Fruit fly (Drosophila melanogaster) whole organism, embryonic: ENCODE measurements around the gene CG34135.

Source experiments
- Bteb2 ChIP-seq: fragments of 200-800 bp; sonication (Bioruptor generic); optimal IDR thresholded peaks from 2 replicates; lab custom pipeline; 2016; ENCODE audit warnings: missing biosample characterization, missing genetic modification characterization
- CG10979 ChIP-seq: fragments of 200-800 bp; sonication (Bioruptor generic); optimal IDR thresholded peaks from 2 replicates; lab custom pipeline; 2018; ENCODE audit warnings: missing biosample characterization, mild to moderate bottlenecking, missing genetic modification characterization, moderate library complexity
- CG11456 ChIP-seq: fragments of 200-800 bp; sonication (Bioruptor generic); IDR thresholded peaks from 3 replicates; pipeline ENCODE4 v1.3.6; 2022; ENCODE audit warnings: missing biosample characterization, missing genetic modification characterization
- CG11723 ChIP-seq: fragments of 200-800 bp; sonication (Bioruptor generic); optimal IDR thresholded peaks from 2 replicates; lab custom pipeline; 2017; ENCODE audit warnings: missing biosample characterization, mild to moderate bottlenecking, missing genetic modification characterization
- CG12071 ChIP-seq: fragments of 200-800 bp; sonication (Bioruptor generic); optimal IDR thresholded peaks from 3 replicates; lab custom pipeline; 2018; ENCODE audit warnings: missing biosample characterization, mild to moderate bottlenecking, missing genetic modification characterization
- CG12942 ChIP-seq: fragments of 200-800 bp; sonication (Bioruptor generic); optimal IDR thresholded peaks from 3 replicates; lab custom pipeline; 2016; ENCODE audit warnings: missing biosample characterization, missing genetic modification characterization
- CG13424 ChIP-seq: fragments of 200-800 bp; sonication (Bioruptor generic); optimal IDR thresholded peaks from 2 replicates; lab custom pipeline; 2019; ENCODE audit warnings: missing biosample characterization, mild to moderate bottlenecking, missing genetic modification characterization, moderate library complexity
- CG14014 ChIP-seq: fragments of 200-800 bp; sonication (Bioruptor generic); IDR thresholded peaks from 2 replicates; pipeline ENCODE4 v1.3.6; 2022; ENCODE audit warnings: missing biosample characterization, missing genetic modification characterization
- CG14667 ChIP-seq: fragments of 200-800 bp; sonication (Bioruptor generic); IDR thresholded peaks from 2 replicates; pipeline ENCODE4 v1.3.6; 2022; ENCODE audit warnings: missing biosample characterization, missing genetic modification characterization
- CG14710 ChIP-seq: fragments of 200-800 bp; sonication (Bioruptor generic); optimal IDR thresholded peaks from 3 replicates; lab custom pipeline; 2019; ENCODE audit warnings: missing biosample characterization, mild to moderate bottlenecking, missing genetic modification characterization, moderate library complexity
- CG15073 ChIP-seq: fragments of 200-800 bp; sonication (Bioruptor generic); optimal IDR thresholded peaks from 2 replicates; lab custom pipeline; 2016; ENCODE audit warnings: missing biosample characterization, missing genetic modification characterization
- CG18011 ChIP-seq: fragments of 200-800 bp; sonication (Bioruptor generic); optimal IDR thresholded peaks from 2 replicates; lab custom pipeline; 2017; ENCODE audit warnings: missing biosample characterization, missing genetic modification characterization, mild to moderate bottlenecking, moderate library complexity, missing genotype
- CG1832 ChIP-seq: fragments of 200-800 bp; sonication (Bioruptor generic); optimal IDR thresholded peaks from 2 replicates; lab custom pipeline; 2017; ENCODE audit warnings: missing biosample characterization, mild to moderate bottlenecking, missing genetic modification characterization, inconsistent platforms
- CG2712 ChIP-seq: fragments of 200-800 bp; optimal IDR thresholded peaks from 3 replicates; lab custom pipeline; 2019; ENCODE audit warnings: missing biosample characterization, mild to moderate bottlenecking, missing genetic modification characterization, moderate library complexity
- CG2875 ChIP-seq: fragments of 200-800 bp; sonication (Bioruptor generic); optimal IDR thresholded peaks from 2 replicates; lab custom pipeline; 2017; ENCODE audit warnings: missing biosample characterization, mild to moderate bottlenecking, missing genetic modification characterization, missing genetic modification reagents
- CG4282 ChIP-seq: fragments of 200-800 bp; sonication (Bioruptor generic); optimal IDR thresholded peaks from 2 replicates; lab custom pipeline; 2016; ENCODE audit warnings: missing biosample characterization, missing genetic modification characterization
- CG4617 ChIP-seq: fragments of 200-800 bp; sonication (Bioruptor generic); optimal IDR thresholded peaks from 3 replicates; lab custom pipeline; 2016; ENCODE audit warnings: missing biosample characterization, missing genetic modification characterization, borderline replicate concordance
- CG7786 ChIP-seq: fragments of 200-800 bp; sonication (Bioruptor generic); optimal IDR thresholded peaks from 2 replicates; lab custom pipeline; 2016; ENCODE audit warnings: missing biosample characterization, missing genetic modification characterization
- CG9817 ChIP-seq: fragments of 200-800 bp; sonication (Bioruptor generic); optimal IDR thresholded peaks from 2 replicates; lab custom pipeline; 2018; ENCODE audit warnings: missing biosample characterization, mild to moderate bottlenecking, missing genetic modification characterization, moderate library complexity
- CG9876 ChIP-seq: fragments of 200-800 bp; sonication (Bioruptor generic); optimal IDR thresholded peaks from 2 replicates; lab custom pipeline; 2016; ENCODE audit warnings: missing biosample characterization, missing genetic modification characterization
- CG9932 ChIP-seq: fragments of 200-800 bp; sonication (Bioruptor generic); IDR thresholded peaks from 2 replicates; pipeline ENCODE4 v1.3.6; 2022; ENCODE audit warnings: missing biosample characterization, missing genetic modification characterization
- CTCF ChIP-seq: fragments of 200-800 bp; sonication (Bioruptor generic); optimal IDR thresholded peaks from 2 replicates; lab custom pipeline; 2017; ENCODE audit warnings: missing biosample characterization, mild to moderate bottlenecking, missing genetic modification characterization, moderate library complexity
- ERR ChIP-seq: fragments of 200-800 bp; sonication (Bioruptor generic); optimal IDR thresholded peaks from 2 replicates; lab custom pipeline; 2016; ENCODE audit warnings: missing biosample characterization, missing genetic modification characterization
- Hand ChIP-seq: fragments of 200-800 bp; sonication (Bioruptor generic); optimal IDR thresholded peaks from 2 replicates; lab custom pipeline; 2017; ENCODE audit warnings: mild to moderate bottlenecking, missing biosample characterization, missing genetic modification reagents, missing genetic modification characterization
- Hey ChIP-seq: fragments of 200-800 bp; sonication (Bioruptor generic); optimal IDR thresholded peaks from 3 replicates; lab custom pipeline; 2018; ENCODE audit warnings: missing biosample characterization, mild to moderate bottlenecking, missing genetic modification characterization
- Hr3 ChIP-seq: fragments of 200-800 bp; sonication (Bioruptor generic); optimal IDR thresholded peaks from 3 replicates; lab custom pipeline; 2016; ENCODE audit warnings: missing biosample characterization, missing genetic modification characterization
- Med ChIP-seq: fragments of 200-800 bp; sonication (Bioruptor generic); peaks from one replicate; lab custom pipeline; 2016; ENCODE audit warnings: missing biosample characterization, missing genetic modification characterization, mild to moderate bottlenecking, inconsistent platforms, moderate library complexity
- Nf-YB ChIP-seq: fragments of 200-800 bp; sonication (Bioruptor generic); optimal IDR thresholded peaks from 3 replicates; lab custom pipeline; 2019; ENCODE audit warnings: missing biosample characterization, mild to moderate bottlenecking, missing genetic modification characterization, moderate library complexity
- Spps ChIP-seq: fragments of 200-800 bp; sonication (Bioruptor generic); optimal IDR thresholded peaks from 2 replicates; lab custom pipeline; 2018; ENCODE audit warnings: missing biosample characterization, mild to moderate bottlenecking, missing genetic modification characterization
- Sry-β ChIP-seq: fragments of 200-800 bp; sonication (Bioruptor generic); optimal IDR thresholded peaks from 2 replicates; lab custom pipeline; 2018; ENCODE audit warnings: missing biosample characterization, mild to moderate bottlenecking, missing genetic modification characterization, moderate library complexity
- Stat92E ChIP-seq, 3 experiments: fragments of >200 bp in 2 of 3; fragments of 200-800 bp in 1 of 3; sonication (Bioruptor generic) in 1 of 3; optimal IDR thresholded peaks; 2 replicates each; lab custom pipeline; 2017 to 2019; ENCODE audit warnings: missing biosample characterization in 3 of 3, missing genetic modification characterization in 3 of 3, mild to moderate bottlenecking in 1 of 3, moderate library complexity in 1 of 3
- TFAM ChIP-seq: fragments of 200-800 bp; sonication (Bioruptor generic); optimal IDR thresholded peaks from 2 replicates; lab custom pipeline; 2017; ENCODE audit warnings: missing biosample characterization, missing genetic modification characterization, inconsistent platforms
- al ChIP-seq: fragments of 200-800 bp; sonication (Bioruptor generic); IDR thresholded peaks from 2 replicates; pipeline ENCODE4 v1.3.6; 2022; ENCODE audit warnings: missing biosample characterization, missing genetic modification characterization
- crp ChIP-seq, 2 experiments: fragments of 200-800 bp; sonication (Bioruptor generic); optimal IDR thresholded peaks; 2 replicates in 1 of 2; 3 replicates in 1 of 2; lab custom pipeline; 2017; ENCODE audit warnings: missing biosample characterization in 2 of 2, missing genetic modification characterization in 2 of 2, mild to moderate bottlenecking in 1 of 2, moderate library complexity in 1 of 2
- dmrt99B ChIP-seq: fragments of 200-800 bp; sonication (Bioruptor generic); optimal IDR thresholded peaks from 2 replicates; lab custom pipeline; 2018; ENCODE audit warnings: missing biosample characterization, mild to moderate bottlenecking, missing genetic modification characterization, moderate library complexity
- ham ChIP-seq: fragments of 200-800 bp; sonication (Bioruptor generic); IDR thresholded peaks from 2 replicates; pipeline ENCODE4 v1.3.6; 2022; ENCODE audit warnings: missing biosample characterization, missing genetic modification characterization
- ind ChIP-seq: fragments of 200-800 bp; sonication (Bioruptor generic); optimal IDR thresholded peaks from 3 replicates; lab custom pipeline; 2016; ENCODE audit warnings: missing biosample characterization, missing genetic modification characterization
- insv ChIP-seq, 2 experiments: fragments of 200-800 bp; sonication (Bioruptor generic); optimal IDR thresholded peaks; 3 replicates each; lab custom pipeline; 2016 to 2018; ENCODE audit warnings: missing biosample characterization in 2 of 2, missing genetic modification characterization in 2 of 2
- jumu ChIP-seq: fragments of 200-800 bp; sonication (Bioruptor generic); optimal IDR thresholded peaks from 3 replicates; lab custom pipeline; 2016; ENCODE audit warnings: missing biosample characterization, missing genetic modification characterization
- mam ChIP-seq: fragments of 200-800 bp; sonication (Bioruptor generic); optimal IDR thresholded peaks from 3 replicates; lab custom pipeline; 2016; ENCODE audit warnings: missing biosample characterization, missing genetic modification characterization
- nom ChIP-seq: fragments of 200-800 bp; sonication (Bioruptor generic); optimal IDR thresholded peaks from 2 replicates; lab custom pipeline; 2017; ENCODE audit warnings: missing biosample characterization, missing genetic modification characterization, mild to moderate bottlenecking, moderate library complexity, missing genetic modification reagents
- pb ChIP-seq: fragments of 200-800 bp; sonication (Bioruptor generic); optimal IDR thresholded peaks from 3 replicates; lab custom pipeline; 2016; ENCODE audit warnings: missing biosample characterization, missing genetic modification characterization
- pita ChIP-seq: fragments of 200-800 bp; sonication (Bioruptor generic); optimal IDR thresholded peaks from 2 replicates; lab custom pipeline; 2017; ENCODE audit warnings: missing biosample characterization, mild to moderate bottlenecking, missing genetic modification characterization
- pum ChIP-seq: fragments of 200-800 bp; sonication (Bioruptor generic); optimal IDR thresholded peaks from 2 replicates; lab custom pipeline; 2016; ENCODE audit warnings: missing biosample characterization, missing genetic modification characterization
- ranshi ChIP-seq: fragments of 200-800 bp; sonication (Bioruptor generic); IDR thresholded peaks from 2 replicates; pipeline ENCODE4 v1.3.6; 2022; ENCODE audit warnings: missing biosample characterization, missing genetic modification characterization
- sr ChIP-seq: fragments of 200-800 bp; sonication (Bioruptor generic); IDR thresholded peaks from 3 replicates; pipeline ENCODE4 v1.3.6; 2022; ENCODE audit warnings: missing biosample characterization, missing genetic modification characterization
- tin ChIP-seq: fragments of 200-800 bp; sonication (Bioruptor generic); optimal IDR thresholded peaks from 3 replicates; lab custom pipeline; 2016; ENCODE audit warnings: missing biosample characterization, missing genetic modification characterization
- twi ChIP-seq: fragments of 200-800 bp; optimal IDR thresholded peaks from 2 replicates; lab custom pipeline; 2019; ENCODE audit warnings: missing biosample characterization, mild to moderate bottlenecking, missing genetic modification characterization, moderate library complexity
- zen ChIP-seq: fragments of 200-800 bp; sonication (Bioruptor generic); optimal IDR thresholded peaks from 3 replicates; lab custom pipeline; 2018; ENCODE audit warnings: missing biosample characterization, mild to moderate bottlenecking, missing genetic modification characterization, moderate library complexity
- zfh2 ChIP-seq: fragments of 200-800 bp; sonication (Bioruptor generic); optimal IDR thresholded peaks from 2 replicates; lab custom pipeline; 2016; ENCODE audit warnings: missing biosample characterization, missing genetic modification characterization

Gene CG34135

DNA sequence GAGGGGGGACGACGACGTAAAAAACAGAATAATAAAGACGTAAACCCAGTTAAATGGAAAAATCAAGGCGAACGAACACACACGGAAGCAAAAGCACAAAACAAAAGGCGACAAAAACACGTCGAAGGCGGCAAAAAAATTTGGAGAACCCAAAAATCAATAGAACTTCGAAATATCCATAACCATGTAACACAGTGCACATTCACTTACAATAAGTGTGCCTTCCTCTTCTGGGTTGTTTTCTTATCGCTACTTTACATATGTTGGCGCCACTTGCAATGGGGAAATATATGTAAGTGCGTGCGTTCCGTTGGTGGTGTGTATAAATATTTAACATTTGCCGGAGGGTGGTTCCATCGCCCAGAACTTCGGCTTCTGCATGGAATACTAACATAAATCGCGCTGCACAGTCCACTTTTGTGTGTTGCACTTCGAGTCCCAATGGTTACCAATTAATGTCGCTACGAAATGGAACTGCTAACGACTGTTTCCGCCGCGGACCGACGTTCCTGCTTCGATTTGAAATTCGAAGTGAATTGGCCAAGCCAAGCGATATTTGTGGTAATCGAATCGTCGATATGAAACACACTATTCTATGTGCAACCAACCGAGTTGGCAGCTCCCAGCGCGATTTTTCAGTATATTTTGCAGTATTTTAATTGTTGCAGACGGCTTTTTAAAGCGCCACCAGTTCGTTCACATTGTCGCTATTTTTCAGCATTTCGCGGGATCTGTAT lies 20.7 kb downstream of the CG34135 start, which contains the start of the genes CG9801 and Nasp (continued):
- TF ChIP-seq CG14710 (peak; percentile 67), Stat92E (GFP tag; optimal IDR thresholded peaks at IDR 0.05; lab: Kevin White, UChicago) (peak in 1 of 3 experiments; percentile 63), Spps (tag; lab: Kevin White, UChicago) (no peak), zen (tag; lab: Kevin White, UChicago) (peak; percentile 54), CG9817 (tag; lab: Kevin White, UChicago) (peak; percentile 11), pb (GFP tag; lab: Kevin White, UChicago) (peak; percentile 39), zfh2 (peak; percentile 28), CG18011 (GFP tag; lab: Kevin White, UChicago) (no peak), ranshi (GFP tag; lab: Robert Waterston, UW) (no peak), CG12942 (no peak), pita (GFP tag; lab: Kevin White, UChicago) (no peak), CG14667 (GFP tag; lab: Robert Waterston, UW) (no peak), jumu (GFP tag; lab: Kevin White, UChicago) (peak; percentile 46), mam (GFP tag; lab: Kevin White, UChicago) (peak; percentile 27), dmrt99B (tag; lab: Kevin White, UChicago) (peak; percentile 21), CG7786 (GFP tag; lab: Kevin White, UChicago) (no peak), CG2712 (tag; lab: Kevin White, UChicago) (peak; percentile 46), twi (tag; lab: Kevin White, UChicago) (peak; percentile 9), CG4617 (GFP tag; lab: Kevin White, UChicago) (peak; percentile 47), CG15073 (GFP tag; lab: Kevin White, UChicago) (no peak), nom (GFP tag; lab: Kevin White, UChicago) (no peak), Hr3 (GFP tag; lab: Kevin White, UChicago) (no peak), CG9932 (GFP tag; lab: Robert Waterston, UW) (peak; percentile 55), TFAM (GFP tag; lab: Kevin White, UChicago) (no peak), sr (GFP tag; lab: Robert Waterston, UW) (0 out of 3 replicates have a peak, but pooled peaks have one; percentile 8), Nf-YB (GFP tag; lab: Kevin White, UChicago) (no peak), crp (GFP tag; optimal IDR thresholded peaks at IDR 0.05; lab: Kevin White, UChicago) (peak in 1 of 2 experiments; percentile 16), CG14014 (no peak), CG4282 (GFP tag; lab: Kevin White, UChicago) (no peak), CG2875 (GFP tag; lab: Kevin White, UChicago) (no peak), tin (GFP tag; lab: Kevin White, UChicago) (no peak), CG12071 (GFP tag; lab: Kevin White, UChicago) (peak; percentile 51), ERR (GFP tag; lab: Kevin White, UChicago) (peak; percentile 7), CTCF (GFP tag; lab: Kevin White, UChicago) (peak; percentile 67), CG11723 (GFP tag; lab: Kevin White, UChicago) (no peak), Hey (tag; lab: Kevin White, UChicago) (no peak), CG10979 (peak; percentile 18), Hand (GFP tag; lab: Kevin White, UChicago) (no peak), CG13424 (no peak), Med (peak; percentile 92), insv (GFP tag; optimal IDR thresholded peaks at IDR 0.05; lab: Kevin White, UChicago) (peak in 1 of 2 experiments; percentile 10), CG9876 (GFP tag; lab: Kevin White, UChicago) (peak; percentile 41), Bteb2 (peak; percentile 36), CG11456 (GFP tag; lab: Robert Waterston, UW) (0 out of 3 replicates have a peak, but pooled peaks have one; percentile 13), ind (GFP tag; lab: Kevin White, UChicago) (peak; percentile 19), Sry-β (no peak), al (no peak), pum (peak; percentile 16), ham (no peak), CG1832 (GFP tag; lab: Kevin White, UChicago) (no peak)
